Worm (Caenorhabditis elegans) whole organism, L1 larva: Measurements from ENCODE around the gene F08F1.3.
A peak's percentile ranks its signal among the peaks of the same experiment; 100 is the strongest.

Source experiments
- C16A3.4 ChIP-seq: fragments of 150-350 bp; optimal IDR thresholded peaks from 2 replicates; lab custom pipeline; 2014; ENCODE audit warnings: missing biosample characterization, missing genetic modification characterization
- F16B12.6 ChIP-seq: fragments of 150-350 bp; optimal IDR thresholded peaks from 2 replicates; lab custom pipeline; 2014; ENCODE audit warnings: missing biosample characterization, missing genetic modification characterization
- aha-1 ChIP-seq: fragments of 150-350 bp; optimal IDR thresholded peaks from 2 replicates; lab custom pipeline; 2014; ENCODE audit warnings: missing biosample characterization, missing genetic modification characterization
- alr-1 ChIP-seq: fragments of 200-800 bp; sonication (Bioruptor generic); optimal IDR thresholded peaks from 2 replicates; lab custom pipeline; 2018; ENCODE audit warnings: borderline replicate concordance, mild to moderate bottlenecking, missing genetic modification characterization, missing compliant biosample characterization
- ama-1 ChIP-seq: fragments of 150-350 bp; optimal IDR thresholded peaks from 2 replicates; lab custom pipeline; 2014
- blmp-1 ChIP-seq: fragments of 150-350 bp; optimal IDR thresholded peaks from 2 replicates; lab custom pipeline; 2014; ENCODE audit warnings: missing biosample characterization, missing genetic modification characterization
- ceh-63 ChIP-seq: fragments of 200-800 bp; sonication (Bioruptor generic); optimal IDR thresholded peaks from 2 replicates; lab custom pipeline; 2018; ENCODE audit warnings: mild to moderate bottlenecking, missing genetic modification characterization, missing compliant biosample characterization
- ceh-88 ChIP-seq: fragments of 200-800 bp; sonication (Bioruptor generic); IDR thresholded peaks from 2 replicates; pipeline ENCODE4 v1.3.6; 2022; ENCODE audit warnings: missing genetic modification characterization, missing compliant biosample characterization
- ces-1 ChIP-seq: fragments of 150-350 bp; optimal IDR thresholded peaks from 2 replicates; lab custom pipeline; 2014; ENCODE audit warnings: missing biosample characterization, missing genetic modification reagents, missing genetic modification characterization
- dpl-1 ChIP-seq, 3 experiments: fragments of 150-350 bp in 2 of 3; sonication (generic microtip) in 1 of 3; optimal IDR thresholded peaks; 2 replicates each; lab custom pipeline; 2014 to 2017; ENCODE audit warnings: missing biosample characterization in 3 of 3, missing genetic modification characterization in 3 of 3, missing genetic modification reagents in 3 of 3
- dsc-1 ChIP-seq: sonication (generic microtip); optimal IDR thresholded peaks from 2 replicates; lab custom pipeline; 2016; ENCODE audit warnings: mild to moderate bottlenecking, missing genetic modification characterization, missing compliant biosample characterization
- efl-3 ChIP-seq: fragments of 200-800 bp; sonication (Bioruptor generic); optimal IDR thresholded peaks from 2 replicates; lab custom pipeline; 2018; ENCODE audit warnings: mild to moderate bottlenecking, missing genetic modification characterization, missing compliant biosample characterization
- egl-13 ChIP-seq: sonication (generic microtip); optimal IDR thresholded peaks from 2 replicates; lab custom pipeline; 2016; ENCODE audit warnings: missing genotype, missing genetic modification reagents, missing genetic modification characterization, missing compliant biosample characterization
- egl-27 ChIP-seq, 2 experiments: fragments of 150-350 bp in 1 of 2; sonication (generic microtip); optimal IDR thresholded peaks; 3 replicates each; lab custom pipeline; 2017 to 2018; ENCODE audit warnings: missing biosample characterization in 2 of 2, missing genetic modification characterization in 2 of 2, missing genetic modification reagents in 2 of 2
- elt-2 ChIP-seq: sonication (generic microtip); optimal IDR thresholded peaks from 2 replicates; lab custom pipeline; 2016; ENCODE audit warnings: missing genetic modification characterization, mild to moderate bottlenecking, inconsistent platforms, missing compliant biosample characterization, missing genetic modification reagents
- elt-3 ChIP-seq, 6 experiments: fragments of 150-350 bp in 1 of 6; sonication (generic microtip); optimal IDR thresholded peaks; 2 replicates each; lab custom pipeline; 2017 to 2018; ENCODE audit warnings: missing biosample characterization in 6 of 6, missing genetic modification characterization in 6 of 6, inconsistent platforms in 1 of 6
- ets-5 ChIP-seq: fragments of 200-800 bp; sonication (Bioruptor generic); IDR thresholded peaks from 2 replicates; pipeline ENCODE4 v1.3.6; 2022; ENCODE audit warnings: missing genetic modification characterization, missing compliant biosample characterization
- fkh-10 ChIP-seq: sonication (generic microtip); optimal IDR thresholded peaks from 2 replicates; lab custom pipeline; 2017; ENCODE audit warnings: missing biosample characterization, missing genetic modification reagents, missing genetic modification characterization
- fos-1 ChIP-seq: fragments of 150-350 bp; optimal IDR thresholded peaks from 2 replicates; lab custom pipeline; 2014; ENCODE audit warnings: missing biosample characterization, missing genetic modification characterization
- hlh-17 ChIP-seq: fragments of 200-800 bp; sonication (Bioruptor generic); optimal IDR thresholded peaks from 2 replicates; lab custom pipeline; 2018; ENCODE audit warnings: missing genetic modification characterization, mild to moderate bottlenecking, missing compliant biosample characterization, moderate library complexity, borderline replicate concordance
- hpl-2 ChIP-seq: fragments of 150-350 bp; optimal IDR thresholded peaks from 2 replicates; lab custom pipeline; 2014; ENCODE audit warnings: missing biosample characterization, missing genetic modification reagents, missing genetic modification characterization
- isw-1 ChIP-seq: fragments of 200-800 bp; sonication (Bioruptor generic); IDR thresholded peaks from 2 replicates; pipeline ENCODE4 v1.3.6; 2022; ENCODE audit warnings: missing genetic modification characterization, missing compliant biosample characterization
- jun-1 ChIP-seq: fragments of 150-350 bp; optimal IDR thresholded peaks from 2 replicates; lab custom pipeline; 2014; ENCODE audit warnings: missing biosample characterization, missing genetic modification reagents, missing genetic modification characterization
- lin-39 ChIP-seq: fragments of 150-350 bp; optimal IDR thresholded peaks from 2 replicates; lab custom pipeline; 2014; ENCODE audit warnings: missing biosample characterization, missing genetic modification reagents, missing genetic modification characterization
- lir-3 ChIP-seq: sonication (generic microtip); optimal IDR thresholded peaks from 2 replicates; lab custom pipeline; 2016; ENCODE audit warnings: mild to moderate bottlenecking, missing genetic modification characterization, moderate library complexity, missing compliant biosample characterization; ENCODE audit not compliant: poor library complexity
- lsy-2 ChIP-seq, 2 experiments: fragments of 150-350 bp; optimal IDR thresholded peaks; 2 replicates each; lab custom pipeline; 2014; ENCODE audit warnings: missing biosample characterization in 2 of 2, missing genetic modification characterization in 2 of 2
- mdl-1 ChIP-seq, 2 experiments: fragments of 150-350 bp; optimal IDR thresholded peaks; 2 replicates each; lab custom pipeline; 2014 to 2017; ENCODE audit warnings: missing biosample characterization in 2 of 2, missing genetic modification characterization in 2 of 2, inconsistent platforms in 1 of 2
- mep-1 ChIP-seq: fragments of 150-350 bp; optimal IDR thresholded peaks from 2 replicates; lab custom pipeline; 2014; ENCODE audit warnings: missing biosample characterization, missing genetic modification characterization
- nhr-19 ChIP-seq: fragments of 200-800 bp; sonication (Bioruptor generic); conservative IDR thresholded peaks from 2 replicates; pipeline ENCODE4 v1.3.6; 2022; ENCODE audit warnings: missing genetic modification characterization, missing compliant biosample characterization
- nhr-20 ChIP-seq: sonication (generic microtip); optimal IDR thresholded peaks from 2 replicates; lab custom pipeline; 2016; ENCODE audit warnings: mild to moderate bottlenecking, missing genetic modification characterization, missing compliant biosample characterization
- nhr-237 ChIP-seq: fragments of 150-350 bp; optimal IDR thresholded peaks from 2 replicates; lab custom pipeline; 2014; ENCODE audit warnings: missing biosample characterization, missing genetic modification characterization
- nhr-47 ChIP-seq: sonication (generic microtip); optimal IDR thresholded peaks from 2 replicates; lab custom pipeline; 2016; ENCODE audit warnings: mild to moderate bottlenecking, missing genetic modification characterization, moderate library complexity, missing compliant biosample characterization
- nhr-71 ChIP-seq: sonication (generic microtip); optimal IDR thresholded peaks from 2 replicates; lab custom pipeline; 2016; ENCODE audit warnings: mild to moderate bottlenecking, missing genetic modification characterization, moderate library complexity, missing compliant biosample characterization
- nhr-84 ChIP-seq: sonication (generic microtip); optimal IDR thresholded peaks from 2 replicates; lab custom pipeline; 2017; ENCODE audit warnings: missing biosample characterization, missing genetic modification characterization
- nhr-85 ChIP-seq: sonication (generic microtip); peaks from one replicate; lab custom pipeline; 2016; ENCODE audit warnings: missing genetic modification characterization, inconsistent platforms, missing compliant biosample characterization
- nhr-90 ChIP-seq: sonication (generic microtip); optimal IDR thresholded peaks from 2 replicates; lab custom pipeline; 2016; ENCODE audit warnings: mild to moderate bottlenecking, missing genetic modification characterization, missing compliant biosample characterization; ENCODE audit not compliant: poor library complexity
- pax-3 ChIP-seq: fragments of 200-800 bp; sonication (Bioruptor generic); optimal IDR thresholded peaks from 2 replicates; lab custom pipeline; 2018; ENCODE audit warnings: mild to moderate bottlenecking, missing genetic modification characterization, moderate library complexity, missing compliant biosample characterization
- rnt-1 ChIP-seq: sonication (generic microtip); optimal IDR thresholded peaks from 2 replicates; lab custom pipeline; 2016; ENCODE audit warnings: mild to moderate bottlenecking, missing genetic modification characterization, moderate library complexity, missing compliant biosample characterization
- snpc-4 ChIP-seq: fragments of 150-350 bp; optimal IDR thresholded peaks from 2 replicates; lab custom pipeline; 2014; ENCODE audit warnings: missing biosample characterization, missing genetic modification characterization
- snu-23 ChIP-seq: sonication (generic microtip); optimal IDR thresholded peaks from 2 replicates; lab custom pipeline; 2016; ENCODE audit warnings: missing genetic modification characterization, missing compliant biosample characterization
- sox-4 ChIP-seq: sonication (generic microtip); optimal IDR thresholded peaks from 2 replicates; lab custom pipeline; 2016; ENCODE audit warnings: missing genetic modification characterization, missing compliant biosample characterization
- sup-37 ChIP-seq: fragments of 200-800 bp; sonication (Bioruptor generic); optimal IDR thresholded peaks from 2 replicates; lab custom pipeline; 2018; ENCODE audit warnings: mild to moderate bottlenecking, missing genetic modification characterization, missing compliant biosample characterization
- tbx-2 ChIP-seq: sonication (generic microtip); optimal IDR thresholded peaks from 2 replicates; lab custom pipeline; 2016; ENCODE audit warnings: missing genetic modification characterization, missing compliant biosample characterization
- unc-130 ChIP-seq: fragments of 150-350 bp; optimal IDR thresholded peaks from 2 replicates; lab custom pipeline; 2017; ENCODE audit warnings: missing biosample characterization, missing genetic modification characterization, inconsistent platforms
- unc-30 ChIP-seq: sonication (generic microtip); optimal IDR thresholded peaks from 2 replicates; lab custom pipeline; 2017; ENCODE audit warnings: missing biosample characterization, missing genetic modification characterization
- unc-62 ChIP-seq: fragments of 150-350 bp; optimal IDR thresholded peaks from 2 replicates; lab custom pipeline; 2014; ENCODE audit warnings: missing biosample characterization, missing genetic modification reagents, missing genetic modification characterization
- unc-86 ChIP-seq: sonication (generic microtip); optimal IDR thresholded peaks from 2 replicates; lab custom pipeline; 2016; ENCODE audit warnings: missing genetic modification characterization, missing compliant biosample characterization
- unc-98 ChIP-seq: fragments of 200-800 bp; sonication (Bioruptor generic); IDR thresholded peaks from 2 replicates; pipeline ENCODE4 v1.3.6; 2022; ENCODE audit warnings: missing genetic modification characterization, missing compliant biosample characterization
- zag-1 ChIP-seq: fragments of 150-350 bp; optimal IDR thresholded peaks from 2 replicates; lab custom pipeline; 2014; ENCODE audit warnings: missing biosample characterization, missing genetic modification characterization
- ztf-11 ChIP-seq, 2 experiments: sonication (generic microtip); optimal IDR thresholded peaks; 2 replicates each; lab custom pipeline; 2016 to 2017; ENCODE audit warnings: missing genetic modification characterization in 2 of 2, missing biosample characterization in 1 of 2, missing compliant biosample characterization in 1 of 2

Gene F08F1.3

DNA sequence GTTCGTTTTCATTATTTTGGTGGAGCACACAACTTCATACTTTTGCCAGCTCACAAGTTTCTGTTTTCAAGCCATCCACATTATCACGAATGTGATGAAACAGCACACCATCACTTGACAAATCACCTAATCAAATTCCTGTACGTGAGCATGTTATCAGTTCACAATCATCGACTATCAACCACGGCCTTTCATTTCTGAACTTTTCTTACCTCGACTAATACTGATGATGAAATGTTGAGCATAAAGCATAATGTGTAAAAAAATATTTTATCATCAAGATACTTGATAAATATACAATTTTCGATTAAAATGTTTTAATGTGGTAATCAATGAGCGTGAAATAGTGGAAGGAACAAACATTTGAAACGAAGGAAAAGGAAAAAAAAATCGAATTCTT is 44.8 kb downstream of the F08F1.3 start (continued):
- TF ChIP-seq nhr-85 (tag; lab: Kevin White, UChicago) (no peak), nhr-20 (tag; lab: Kevin White, UChicago) (peak; percentile 56), elt-2 (tag; lab: Kevin White, UChicago) (peak; percentile 99), ceh-88 (0 out of 2 replicates have a peak, but pooled peaks have one; percentile 22), fkh-10 (GFP tag; lab: Kevin White, UChicago) (no peak), unc-130 (tag; lab: Kevin White, UChicago) (no peak), egl-13 (tag; lab: Kevin White, UChicago) (no peak), nhr-90 (tag; lab: Kevin White, UChicago) (peak; percentile 53)

DNA sequence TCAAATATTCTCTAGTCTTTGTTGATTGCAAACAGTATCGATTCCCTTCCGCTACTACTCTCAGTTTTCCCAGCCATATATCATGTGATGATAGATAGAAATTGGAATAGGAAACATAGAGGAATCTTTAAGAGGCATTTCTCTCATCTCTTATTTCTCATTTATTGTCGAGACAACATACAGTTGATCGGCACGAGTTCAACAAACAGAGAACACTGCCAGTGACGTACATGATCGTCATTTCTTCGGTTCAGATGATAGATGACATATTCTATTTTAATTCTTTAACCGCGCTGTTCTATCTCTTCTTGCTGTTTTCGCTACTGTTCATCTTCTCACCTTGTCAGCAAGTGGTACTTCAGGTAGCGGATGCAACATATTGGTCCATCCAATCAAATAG is 46.5 kb downstream of the F08F1.3 start:
- no peak for TF ChIP-seq unc-30 (tag; lab: Kevin White, UChicago)
- peak; percentile 82 for TF ChIP-seq nhr-19 (GFP tag; lab: Robert Waterston, UW)
- TF ChIP-seq hlh-17 (GFP tag; lab: Kevin White, UChicago) = no peak
- no peak for TF ChIP-seq ztf-11 (tag; optimal IDR thresholded peaks at IDR 0.05; lab: Kevin White, UChicago)
- TF ChIP-seq sox-4 = no peak
- peak; percentile 87 for TF ChIP-seq snu-23 (GFP tag; lab: Kevin White, UChicago)
- TF ChIP-seq rnt-1 (tag; lab: Kevin White, UChicago) = no peak
- no peak for TF ChIP-seq jun-1
- TF ChIP-seq lsy-2 (tag; optimal IDR thresholded peaks at IDR 0.05; lab: Kevin White, UChicago) = peak; percentile 46 to 78
- TF ChIP-seq isw-1 (GFP tag; lab: Robert Waterston, UW) = no peak
- TF ChIP-seq lin-39 = no peak
- no peak for TF ChIP-seq F16B12.6 (tag; lab: Kevin White, UChicago)
- TF ChIP-seq tbx-2 (tag; lab: Kevin White, UChicago) = peak; percentile 85
- TF ChIP-seq nhr-237 = peak; percentile 44
- no peak for TF ChIP-seq aha-1
- TF ChIP-seq mep-1 (tag; lab: Kevin White, UChicago) = peak; percentile 66
- TF ChIP-seq zag-1 = no peak
- peak; percentile 93 for TF ChIP-seq unc-130 (tag; lab: Kevin White, UChicago)
- TF ChIP-seq blmp-1 (tag; lab: Kevin White, UChicago) = peak; percentile 82
- peak; percentile 83 for TF ChIP-seq nhr-90 (tag; lab: Kevin White, UChicago)
- TF ChIP-seq elt-3 (tag; optimal IDR thresholded peaks at IDR 0.05; lab: Kevin White, UChicago) = peak; percentile 42 to 99 (median 88)
- TF ChIP-seq efl-3 (GFP tag; lab: Kevin White, UChicago) = no peak
- TF ChIP-seq hpl-2 = peak; percentile 1
- peak in 1 of 2 experiments; percentile 61 for TF ChIP-seq egl-27 (tag; optimal IDR thresholded peaks at IDR 0.05; lab: Kevin White, UChicago)
- no peak for TF ChIP-seq unc-98
- no peak for TF ChIP-seq nhr-84 (tag; lab: Kevin White, UChicago)
- TF ChIP-seq ceh-63 (GFP tag; lab: Kevin White, UChicago) = no peak
- TF ChIP-seq nhr-47 (tag; lab: Kevin White, UChicago) = peak; percentile 62
- TF ChIP-seq dsc-1 = no peak
- TF ChIP-seq ets-5 (GFP tag; lab: Robert Waterston, UW) = no peak
- no peak for TF ChIP-seq unc-86
- no peak for TF ChIP-seq fos-1
- TF ChIP-seq nhr-71 = peak; percentile 93
- TF ChIP-seq dpl-1 (GFP tag; optimal IDR thresholded peaks at IDR 0.05; lab: Kevin White, UChicago) = peak in 1 of 3 experiments; percentile 41
- TF ChIP-seq nhr-85 (tag; lab: Kevin White, UChicago) = peak; percentile 100
- no peak for TF ChIP-seq alr-1 (tag; lab: Kevin White, UChicago)
- no peak for TF ChIP-seq unc-62 (GFP tag; lab: Kevin White, UChicago)
- TF ChIP-seq C16A3.4 (tag; lab: Kevin White, UChicago) = peak; percentile 39
- TF ChIP-seq fkh-10 (GFP tag; lab: Kevin White, UChicago) = no peak
- TF ChIP-seq lir-3 (tag; lab: Kevin White, UChicago) = peak; percentile 63
- peak in 1 of 2 experiments; percentile 74 for TF ChIP-seq mdl-1 (tag; optimal IDR thresholded peaks at IDR 0.05; lab: Kevin White, UChicago)
- no peak for TF ChIP-seq ces-1
- TF ChIP-seq snpc-4 (tag; lab: Kevin White, UChicago) = no peak
- no peak for TF ChIP-seq ama-1 (lab: Kevin White, UChicago)
- TF ChIP-seq pax-3 (tag; lab: Kevin White, UChicago) = no peak
- no peak for TF ChIP-seq sup-37
